Worm (Caenorhabditis elegans): ENCODE data around the gene K09C4.10.

- TF ChIP-seq zag-1 (tag; optimal IDR thresholded peaks at IDR 0.05) (no peak), F16B12.6 (tag; optimal IDR thresholded peaks at IDR 0.05) (no peak), elt-2 (tag; optimal IDR thresholded peaks at IDR 0.05) (no peak), efl-3 (GFP tag; optimal IDR thresholded peaks at IDR 0.05) (no peak)
These were observed 36.0 kb upstream of the K09C4.10 start for ce11 chrX:3315891-3316657.
